Worm (Caenorhabditis elegans): Measurements from ENCODE around the gene M60.6.

M60.6 gene

ce11 chrX:8235994-8236393, 16.3 kb downstream of the M60.6 start, which contains the start of gene M60.4 (continued):
- TF ChIP-seq R02D3.7 (tag; optimal IDR thresholded peaks at IDR 0.05): no peak

DNA sequence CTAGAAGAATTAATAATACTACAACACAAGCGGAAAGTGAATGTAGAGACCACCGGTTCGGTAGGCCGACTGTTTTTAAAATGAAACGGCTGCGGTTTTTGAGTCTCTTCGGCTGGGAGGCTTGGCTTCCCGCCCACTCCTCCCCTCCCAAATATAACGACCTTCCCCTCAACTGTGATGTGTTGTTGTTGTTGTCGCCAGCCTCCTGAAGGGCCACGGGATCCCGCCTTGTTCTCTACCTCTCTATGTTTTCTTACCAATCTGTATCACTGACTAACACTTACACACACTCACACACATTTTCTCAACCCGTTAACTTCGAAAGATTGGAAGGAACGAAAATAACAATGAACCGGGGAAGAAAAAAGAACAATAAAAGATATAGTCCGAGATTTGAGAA, 18.7 kb downstream of the M60.6 start:
- TF ChIP-seq fkh-10 (GFP tag; optimal IDR thresholded peaks at IDR 0.05) (no peak), nhr-11 (tag; optimal IDR thresholded peaks at IDR 0.05) (no peak), hmg-11 (tag; optimal IDR thresholded peaks at IDR 0.05) (no peak), skn-1 (tag; optimal IDR thresholded peaks at IDR 0.05) (no peak), tbx-2 (tag; optimal IDR thresholded peaks at IDR 0.05) (no peak), R02D3.7 (tag; optimal IDR thresholded peaks at IDR 0.05) (no peak), sea-2 (GFP tag; optimal IDR thresholded peaks at IDR 0.05) (no peak), nhr-77 (tag; optimal IDR thresholded peaks at IDR 0.05) (no peak), eor-1 (tag; optimal IDR thresholded peaks at IDR 0.05) (no peak), daf-12 (tag; optimal IDR thresholded peaks at IDR 0.05) (no peak), ztf-11 (tag; optimal IDR thresholded peaks at IDR 0.05) (no peak), jun-1 (tag; optimal IDR thresholded peaks at IDR 0.05) (no peak), elt-3 (tag; optimal IDR thresholded peaks at IDR 0.05) (no peak), nfya-1 (tag; optimal IDR thresholded peaks at IDR 0.05; ENCODE audit: insufficient read depth) (no peak), nhr-237 (tag; optimal IDR thresholded peaks at IDR 0.05) (no peak)

- peak; percentile 78 for TF ChIP-seq elt-2 (tag; optimal IDR thresholded peaks at IDR 0.05)
- peak in 1 of 2 experiments; percentile 59 for TF ChIP-seq eor-1 (tag; optimal IDR thresholded peaks at IDR 0.05)
- peak; percentile 84 for TF ChIP-seq lsy-12 (tag; optimal IDR thresholded peaks at IDR 0.05)
- no peak for TF ChIP-seq nhr-77 (tag; optimal IDR thresholded peaks at IDR 0.05)
- TF ChIP-seq nfya-1 (tag; optimal IDR thresholded peaks at IDR 0.05; ENCODE audit: insufficient read depth): peak; percentile 86
- TF ChIP-seq pqm-1 (tag; optimal IDR thresholded peaks at IDR 0.05): peak; percentile 81
- no peak for TF ChIP-seq nhr-28 (tag; optimal IDR thresholded peaks at IDR 0.05)
- TF ChIP-seq elt-3 (tag; optimal IDR thresholded peaks at IDR 0.05): no peak
- TF ChIP-seq fkh-10 (GFP tag; optimal IDR thresholded peaks at IDR 0.05): no peak
- peak; percentile 92 for TF ChIP-seq nhr-43 (tag; optimal IDR thresholded peaks at IDR 0.05; ENCODE audit: poor library complexity, severe bottlenecking)
- no peak for TF ChIP-seq lin-15B (tag; optimal IDR thresholded peaks at IDR 0.05)
- peak; percentile 47 for TF ChIP-seq egl-27 (tag; optimal IDR thresholded peaks at IDR 0.05)
- TF ChIP-seq jun-1 (tag; optimal IDR thresholded peaks at IDR 0.05): peak; percentile 88
- TF ChIP-seq pha-4 (tag; optimal IDR thresholded peaks at IDR 0.05): peak; percentile 99
- TF ChIP-seq ZK546.5 (tag; optimal IDR thresholded peaks at IDR 0.05): no peak
- no peak for TF ChIP-seq nhr-67 (tag; optimal IDR thresholded peaks at IDR 0.05)
- peak; percentile 85 for TF ChIP-seq skn-1 (tag; optimal IDR thresholded peaks at IDR 0.05)
- no peak for TF ChIP-seq fkh-2 (tag; optimal IDR thresholded peaks at IDR 0.05)
- no peak for TF ChIP-seq zag-1 (tag; optimal IDR thresholded peaks at IDR 0.05)
- TF ChIP-seq elt-1 (tag; optimal IDR thresholded peaks at IDR 0.05): peak; percentile 4
- TF ChIP-seq hmg-11 (tag; optimal IDR thresholded peaks at IDR 0.05): peak; percentile 85
- TF ChIP-seq nhr-12 (tag; optimal IDR thresholded peaks at IDR 0.05): no peak
- peak; percentile 38 for TF ChIP-seq snpc-4 (tag; optimal IDR thresholded peaks at IDR 0.05)
- TF ChIP-seq unc-39 (tag; optimal IDR thresholded peaks at IDR 0.05): no peak
- TF ChIP-seq ztf-4 (tag; optimal IDR thresholded peaks at IDR 0.05): peak; percentile 61
- no peak for TF ChIP-seq aly-2 (tag; optimal IDR thresholded peaks at IDR 0.05)
- no peak for TF ChIP-seq daf-12 (tag; optimal IDR thresholded peaks at IDR 0.05)
- no peak for TF ChIP-seq mml-1 (tag; optimal IDR thresholded peaks at IDR 0.05)
- TF ChIP-seq sea-2 (GFP tag; optimal IDR thresholded peaks at IDR 0.05): peak; percentile 29
- peak; percentile 41 for TF ChIP-seq R02D3.7 (tag; optimal IDR thresholded peaks at IDR 0.05)
- TF ChIP-seq nhr-11 (tag; optimal IDR thresholded peaks at IDR 0.05): peak; percentile 59
- TF ChIP-seq nhr-23 (tag; optimal IDR thresholded peaks at IDR 0.05): peak; percentile 84
- no peak for TF ChIP-seq unc-62 (GFP tag; optimal IDR thresholded peaks at IDR 0.05)
- no peak for TF ChIP-seq ceh-9 (tag; optimal IDR thresholded peaks at IDR 0.05)
- TF ChIP-seq egl-5 (tag; optimal IDR thresholded peaks at IDR 0.05): no peak
- TF ChIP-seq ceh-82 (tag; optimal IDR thresholded peaks at IDR 0.05): no peak
- peak; percentile 76 for TF ChIP-seq lin-39 (tag; optimal IDR thresholded peaks at IDR 0.05)
- TF ChIP-seq mdl-1 (tag; optimal IDR thresholded peaks at IDR 0.05): peak; percentile 95
- TF ChIP-seq ama-1 (optimal IDR thresholded peaks at IDR 0.05): peak; percentile 76
- peak; percentile 71 for TF ChIP-seq tbx-2 (tag; optimal IDR thresholded peaks at IDR 0.05)
- peak; percentile 92 for TF ChIP-seq ceh-28 (tag; optimal IDR thresholded peaks at IDR 0.05)
- no peak for TF ChIP-seq ceh-16 (tag; optimal IDR thresholded peaks at IDR 0.05)
- TF ChIP-seq fos-1 (tag; optimal IDR thresholded peaks at IDR 0.05): no peak
- TF ChIP-seq ztf-11 (tag; optimal IDR thresholded peaks at IDR 0.05): no peak
- peak; percentile 94 for TF ChIP-seq nhr-25 (tag; optimal IDR thresholded peaks at IDR 0.05)
- TF ChIP-seq nhr-76 (tag; optimal IDR thresholded peaks at IDR 0.05): peak; percentile 28
- no peak for TF ChIP-seq nhr-237 (tag; optimal IDR thresholded peaks at IDR 0.05)
These were observed 20.4 kb downstream of the M60.6 start, which contains the start of gene K02A6.3 for ce11 chrX:8231858-8232257. K02A6.3 (minus strand) TSS chrX:8231931.

Data from whole organism, L3 larva.